Fruit fly (Drosophila melanogaster) whole organism, embryonic: Measurements from ENCODE around the gene Rack1.

Experiments
- Ada2b ChIP-seq: fragments of 200-800 bp; sonication (Bioruptor generic); IDR thresholded peaks from 2 replicates; pipeline ENCODE4 v1.3.6; 2022; ENCODE audit warnings: missing biosample characterization, missing genetic modification characterization
- Bteb2 ChIP-seq: fragments of 200-800 bp; sonication (Bioruptor generic); optimal IDR thresholded peaks from 2 replicates; lab custom pipeline; 2016; ENCODE audit warnings: missing biosample characterization, missing genetic modification characterization
- CG11247 ChIP-seq: fragments of 200-800 bp; sonication (Bioruptor generic); IDR thresholded peaks from 2 replicates; pipeline ENCODE4 v1.3.6; 2022; ENCODE audit warnings: missing biosample characterization, missing genetic modification characterization
- CG12219 ChIP-seq: fragments of 200-800 bp; sonication (Bioruptor generic); optimal IDR thresholded peaks from 3 replicates; lab custom pipeline; 2018; ENCODE audit warnings: missing biosample characterization, mild to moderate bottlenecking, missing genetic modification characterization
- CG12391 ChIP-seq: fragments of 200-800 bp; sonication (Bioruptor generic); optimal IDR thresholded peaks from 3 replicates; lab custom pipeline; 2018; ENCODE audit warnings: missing biosample characterization, mild to moderate bottlenecking, missing genetic modification characterization, moderate library complexity
- CG12942 ChIP-seq: fragments of 200-800 bp; sonication (Bioruptor generic); optimal IDR thresholded peaks from 3 replicates; lab custom pipeline; 2016; ENCODE audit warnings: missing biosample characterization, missing genetic modification characterization
- CG17328 ChIP-seq: fragments of 200-800 bp; sonication (Bioruptor generic); IDR thresholded peaks from 2 replicates; pipeline ENCODE4 v1.3.6; 2022; ENCODE audit warnings: missing biosample characterization, missing genetic modification characterization
- CG42726 ChIP-seq: fragments of 200-800 bp; sonication (Bioruptor generic); IDR thresholded peaks from 2 replicates; pipeline ENCODE4 v1.3.6; 2022; ENCODE audit warnings: missing biosample characterization, missing genetic modification characterization; ENCODE audit not compliant: partially characterized antibody
- CG4328 ChIP-seq: fragments of 200-800 bp; sonication (Bioruptor generic); optimal IDR thresholded peaks from 3 replicates; lab custom pipeline; 2017; ENCODE audit warnings: missing biosample characterization, missing genetic modification reagents, missing genetic modification characterization
- CG4424 ChIP-seq: fragments of 200-800 bp; sonication (Bioruptor generic); optimal IDR thresholded peaks from 3 replicates; lab custom pipeline; 2016; ENCODE audit warnings: missing biosample characterization, missing genetic modification characterization
- CG4707 ChIP-seq: fragments of 200-800 bp; sonication (Bioruptor generic); optimal IDR thresholded peaks from 2 replicates; lab custom pipeline; 2018; ENCODE audit warnings: missing biosample characterization, mild to moderate bottlenecking, missing genetic modification characterization, moderate library complexity
- CG6272 ChIP-seq: fragments of 200-800 bp; sonication (Bioruptor generic); IDR thresholded peaks from 2 replicates; pipeline ENCODE4 v1.3.6; 2022; ENCODE audit warnings: missing biosample characterization, missing genetic modification characterization
- CG6854 ChIP-seq: fragments of 200-800 bp; sonication (Bioruptor generic); optimal IDR thresholded peaks from 3 replicates; lab custom pipeline; 2017; ENCODE audit warnings: missing biosample characterization, mild to moderate bottlenecking, missing genetic modification characterization
- CG7786 ChIP-seq: fragments of 200-800 bp; sonication (Bioruptor generic); optimal IDR thresholded peaks from 2 replicates; lab custom pipeline; 2016; ENCODE audit warnings: missing biosample characterization, missing genetic modification characterization
- CG8290 ChIP-seq, 3 experiments: fragments of 200-800 bp; sonication (Bioruptor generic); optimal IDR thresholded peaks; 2 replicates each; lab custom pipeline; 2016 to 2019; ENCODE audit warnings: missing biosample characterization in 3 of 3, missing genetic modification characterization in 3 of 3, mild to moderate bottlenecking in 2 of 3, moderate library complexity in 1 of 3
- CG9727 ChIP-seq: fragments of 200-800 bp; sonication (Bioruptor generic); optimal IDR thresholded peaks from 3 replicates; lab custom pipeline; 2017; ENCODE audit warnings: missing biosample characterization, mild to moderate bottlenecking, missing genetic modification characterization
- ERR ChIP-seq: fragments of 200-800 bp; sonication (Bioruptor generic); optimal IDR thresholded peaks from 2 replicates; lab custom pipeline; 2016; ENCODE audit warnings: missing biosample characterization, missing genetic modification characterization
- Fer3 ChIP-seq: fragments of 200-800 bp; sonication (Bioruptor generic); optimal IDR thresholded peaks from 2 replicates; lab custom pipeline; 2018; ENCODE audit warnings: missing biosample characterization, mild to moderate bottlenecking, missing genetic modification characterization, moderate library complexity
- GATAe ChIP-seq: fragments of 200-800 bp; sonication (Bioruptor generic); conservative IDR thresholded peaks from 2 replicates; pipeline ENCODE4 v1.3.6; 2022; ENCODE audit warnings: missing biosample characterization, missing genetic modification characterization
- H15 ChIP-seq: fragments of 200-800 bp; sonication (Bioruptor generic); IDR thresholded peaks from 3 replicates; pipeline ENCODE4 v1.3.6; 2022; ENCODE audit warnings: missing biosample characterization, missing genetic modification characterization
- H2.0 ChIP-seq: fragments of 200-800 bp; sonication (Bioruptor generic); IDR thresholded peaks from 2 replicates; pipeline ENCODE4 v1.3.6; 2022; ENCODE audit warnings: missing biosample characterization, missing genetic modification characterization
- Hand ChIP-seq: fragments of 200-800 bp; sonication (Bioruptor generic); optimal IDR thresholded peaks from 2 replicates; lab custom pipeline; 2017; ENCODE audit warnings: mild to moderate bottlenecking, missing biosample characterization, missing genetic modification reagents, missing genetic modification characterization
- MBD-R2 ChIP-seq: fragments of 200-800 bp; sonication (Bioruptor generic); IDR thresholded peaks from 2 replicates; pipeline ENCODE4 v1.3.6; 2022; ENCODE audit warnings: missing biosample characterization, missing genetic modification characterization
- Myb ChIP-seq: fragments of 200-800 bp; sonication (Bioruptor generic); optimal IDR thresholded peaks from 2 replicates; lab custom pipeline; 2016; ENCODE audit warnings: missing biosample characterization, missing genetic modification characterization
- Oaz ChIP-seq: fragments of 200-800 bp; sonication (Bioruptor generic); IDR thresholded peaks from 2 replicates; pipeline ENCODE4 v1.3.6; 2022; ENCODE audit warnings: missing biosample characterization, missing genetic modification characterization
- Scr ChIP-seq: fragments of 200-800 bp; sonication (Bioruptor generic); IDR thresholded peaks from 2 replicates; pipeline ENCODE4 v1.3.6; 2022; ENCODE audit warnings: missing biosample characterization, missing genetic modification characterization; ENCODE audit not compliant: partially characterized antibody
- Side ChIP-seq: fragments of 200-800 bp; sonication (Bioruptor generic); optimal IDR thresholded peaks from 2 replicates; lab custom pipeline; 2016; ENCODE audit warnings: missing biosample characterization, missing genetic modification characterization
- Sry-δ ChIP-seq: fragments of 200-800 bp; sonication (Bioruptor generic); optimal IDR thresholded peaks from 2 replicates; lab custom pipeline; 2016; ENCODE audit warnings: missing biosample characterization, missing genetic modification characterization
- ac ChIP-seq: fragments of 200-800 bp; sonication (Bioruptor generic); optimal IDR thresholded peaks from 3 replicates; lab custom pipeline; 2017; ENCODE audit warnings: missing biosample characterization, mild to moderate bottlenecking, missing genetic modification characterization
- btn ChIP-seq: fragments of 200-800 bp; sonication (Bioruptor generic); optimal IDR thresholded peaks from 2 replicates; lab custom pipeline; 2016; ENCODE audit warnings: missing biosample characterization, missing genetic modification characterization
- cg ChIP-seq: fragments of 200-800 bp; sonication (Bioruptor generic); optimal IDR thresholded peaks from 3 replicates; lab custom pipeline; 2019; ENCODE audit warnings: missing biosample characterization, mild to moderate bottlenecking, missing genetic modification characterization, moderate library complexity
- chif ChIP-seq, 2 experiments: fragments of 200-800 bp; sonication (Bioruptor generic); optimal IDR thresholded peaks; 3 replicates each; lab custom pipeline; 2016; ENCODE audit warnings: missing biosample characterization in 2 of 2, missing genetic modification characterization in 2 of 2
- croc ChIP-seq: fragments of 200-800 bp; sonication (Bioruptor generic); conservative IDR thresholded peaks from 3 replicates; pipeline ENCODE4 v1.3.6; 2022; ENCODE audit warnings: missing biosample characterization, missing genetic modification characterization
- en ChIP-seq: fragments of 200-800 bp; sonication (Bioruptor generic); optimal IDR thresholded peaks from 2 replicates; lab custom pipeline; 2016; ENCODE audit warnings: missing biosample characterization, missing genetic modification characterization
- exex ChIP-seq: fragments of 200-800 bp; sonication (Bioruptor generic); optimal IDR thresholded peaks from 4 replicates; lab custom pipeline; 2018; ENCODE audit warnings: missing biosample characterization, mild to moderate bottlenecking, missing genetic modification characterization, moderate library complexity
- eyg ChIP-seq: fragments of 200-800 bp; sonication (Bioruptor generic); optimal IDR thresholded peaks from 3 replicates; lab custom pipeline; 2016; ENCODE audit warnings: missing biosample characterization, missing genetic modification characterization
- fd64A ChIP-seq: fragments of 200-800 bp; sonication (Bioruptor generic); optimal IDR thresholded peaks from 3 replicates; lab custom pipeline; 2018; ENCODE audit warnings: missing biosample characterization, mild to moderate bottlenecking, missing genetic modification characterization
- gt ChIP-seq: fragments of 200-800 bp; sonication (Bioruptor generic); IDR thresholded peaks from 2 replicates; pipeline ENCODE4 v1.3.6; 2022; ENCODE audit warnings: missing biosample characterization, missing genetic modification characterization
- her ChIP-seq: fragments of 200-800 bp; sonication (Bioruptor generic); optimal IDR thresholded peaks from 2 replicates; lab custom pipeline; 2016; ENCODE audit warnings: missing biosample characterization, missing genetic modification characterization
- lbe ChIP-seq: fragments of 200-800 bp; sonication (Bioruptor generic); optimal IDR thresholded peaks from 2 replicates; lab custom pipeline; 2016; ENCODE audit warnings: missing biosample characterization, mild to moderate bottlenecking, missing genetic modification characterization
- p53 ChIP-seq: fragments of 200-800 bp; sonication (Bioruptor generic); optimal IDR thresholded peaks from 2 replicates; lab custom pipeline; 2016; ENCODE audit warnings: missing biosample characterization, missing genetic modification characterization
- pnt ChIP-seq: fragments of 200-800 bp; sonication (Bioruptor generic); optimal IDR thresholded peaks from 3 replicates; lab custom pipeline; 2016; ENCODE audit warnings: missing biosample characterization, missing genetic modification characterization
- pros ChIP-seq: fragments of 200-800 bp; sonication (Bioruptor generic); optimal IDR thresholded peaks from 3 replicates; lab custom pipeline; 2019; ENCODE audit warnings: missing biosample characterization, mild to moderate bottlenecking, missing genetic modification characterization, moderate library complexity
- ranshi ChIP-seq: fragments of 200-800 bp; sonication (Bioruptor generic); IDR thresholded peaks from 2 replicates; pipeline ENCODE4 v1.3.6; 2022; ENCODE audit warnings: missing biosample characterization, missing genetic modification characterization
- run ChIP-seq: fragments of 200-800 bp; sonication (Bioruptor generic); optimal IDR thresholded peaks from 3 replicates; lab custom pipeline; 2018; ENCODE audit warnings: missing biosample characterization, mild to moderate bottlenecking, missing genetic modification characterization
- sens ChIP-seq: fragments of 200-800 bp; sonication (Bioruptor generic); peaks from one replicate; lab custom pipeline; 2016; ENCODE audit warnings: missing biosample characterization, missing genetic modification characterization
- shn ChIP-seq: fragments of 200-800 bp; sonication (Bioruptor generic); optimal IDR thresholded peaks from 3 replicates; lab custom pipeline; 2016; ENCODE audit warnings: missing biosample characterization, missing genetic modification characterization
- sug ChIP-seq: fragments of 200-800 bp; optimal IDR thresholded peaks from 2 replicates; lab custom pipeline; 2019; ENCODE audit warnings: missing biosample characterization, mild to moderate bottlenecking, missing genetic modification characterization, moderate library complexity
- trem ChIP-seq: fragments of 200-800 bp; optimal IDR thresholded peaks from 3 replicates; lab custom pipeline; 2019; ENCODE audit warnings: missing biosample characterization, mild to moderate bottlenecking, missing genetic modification characterization, moderate library complexity
- wor ChIP-seq: fragments of 200-800 bp; sonication (Bioruptor generic); IDR thresholded peaks from 2 replicates; pipeline ENCODE4 v1.3.6; 2022; ENCODE audit warnings: missing biosample characterization, missing genetic modification characterization

Gene Rack1

dm6 chr2L:7821279-7821848 lies 5.8 kb downstream of the Rack1 start (continued):
- TF ChIP-seq CG6272 (GFP tag; lab: Robert Waterston, UW) (peak; percentile 14; the same call in 1 of the 2 replicates), Scr (GFP tag; lab: Robert Waterston, UW) (peak; percentile 89), CG9727 (GFP tag; lab: Kevin White, UChicago) (peak; percentile 63), CG12219 (peak; percentile 10), CG12391 (peak; percentile 51), her (GFP tag; lab: Kevin White, UChicago) (peak; percentile 64), CG8290 (GFP tag; optimal IDR thresholded peaks at IDR 0.05; lab: Kevin White, UChicago) (peak; percentile 8), CG8290 (tag; optimal IDR thresholded peaks at IDR 0.05; lab: Kevin White, UChicago) (no peak), gt (GFP tag; lab: Robert Waterston, UW) (no peak), Hand (peak; percentile 2), exex (tag; lab: Kevin White, UChicago) (peak; percentile 20), CG6854 (GFP tag; lab: Kevin White, UChicago) (peak; percentile 42), GATAe (GFP tag; lab: Robert Waterston, UW) (no peak), Oaz (GFP tag; lab: Robert Waterston, UW) (peak; percentile 43; the same call in 1 of the 2 replicates), MBD-R2 (GFP tag; lab: Robert Waterston, UW) (peak; percentile 74), sug (tag; lab: Kevin White, UChicago) (peak; percentile 58), Sry-δ (GFP tag; lab: Kevin White, UChicago) (peak; percentile 76), H15 (GFP tag; lab: Robert Waterston, UW) (peak; percentile 48; the same call in 1 of the 3 replicates), CG4424 (GFP tag; lab: Kevin White, UChicago) (peak; percentile 33), lbe (GFP tag; lab: Kevin White, UChicago) (peak; percentile 42), croc (no peak), Myb (peak; percentile 41), p53 (GFP tag; lab: Kevin White, UChicago) (no peak), btn (GFP tag; lab: Kevin White, UChicago) (no peak), CG7786 (GFP tag; lab: Kevin White, UChicago) (peak; percentile 66), Ada2b (peak; percentile 57), cg (GFP tag; lab: Kevin White, UChicago) (peak; percentile 90), CG4707 (GFP tag; lab: Kevin White, UChicago) (no peak), en (GFP tag; lab: Kevin White, UChicago) (no peak), eyg (GFP tag; lab: Kevin White, UChicago) (no peak), Bteb2 (GFP tag; lab: Kevin White, UChicago) (no peak), ac (GFP tag; lab: Kevin White, UChicago) (peak; percentile 4), H2.0 (GFP tag; lab: Robert Waterston, UW) (peak; percentile 40; the same call in 1 of the 2 replicates), CG11247 (peak; percentile 37; the same call in 1 of the 2 replicates), CG17328 (peak; percentile 50; the same call in 1 of the 2 replicates), trem (tag; lab: Kevin White, UChicago) (peak; percentile 44), pnt (GFP tag; lab: Kevin White, UChicago) (no peak), run (no peak), sens (GFP tag; lab: Kevin White, UChicago) (peak; percentile 93), chif (GFP tag; optimal IDR thresholded peaks at IDR 0.05; lab: Kevin White, UChicago) (peak; percentile 1 to 44), fd64A (peak; percentile 32), CG12942 (GFP tag; lab: Kevin White, UChicago) (peak; percentile 15), CG4328 (GFP tag; lab: Kevin White, UChicago) (peak; percentile 55), ERR (GFP tag; lab: Kevin White, UChicago) (peak; percentile 45), pros (GFP tag; lab: Kevin White, UChicago) (no peak), wor (GFP tag; lab: Robert Waterston, UW) (no peak), CG42726 (GFP tag; lab: Robert Waterston, UW) (peak; percentile 71; the same call in 1 of the 2 replicates), Side (GFP tag; lab: Kevin White, UChicago) (peak; percentile 43), shn (peak; percentile 46), Fer3 (tag; lab: Kevin White, UChicago) (peak; percentile 46), ranshi (0 out of 2 replicates have a peak, but pooled peaks have one; percentile 9)
